Fruit fly (Drosophila melanogaster): Measurements from ENCODE around the gene jigr1.

The jigr1 gene

dm6 chr3R:25631079-25631478, 6.6 kb upstream of the jigr1 start (continued):
- TF ChIP-seq CoRest (tag; optimal IDR thresholded peaks at IDR 0.05) (peak; percentile 68), aop (GFP tag; IDR thresholded peaks at IDR 0.05) (no peak), ap (GFP tag; IDR thresholded peaks at IDR 0.05) (peak; percentile 29; the same call in 1 of the 2 replicates), Jarid2 (GFP tag; optimal IDR thresholded peaks at IDR 0.05) (no peak), CG7786 (GFP tag; optimal IDR thresholded peaks at IDR 0.05) (peak; percentile 70), Dip3 (GFP tag; optimal IDR thresholded peaks at IDR 0.05) (peak; percentile 32), Ets97D (GFP tag; optimal IDR thresholded peaks at IDR 0.05) (peak; percentile 11), Sry-β (GFP tag; optimal IDR thresholded peaks at IDR 0.05) (no peak), HmgZ (tag; optimal IDR thresholded peaks at IDR 0.05) (peak; percentile 63), salm (tag; optimal IDR thresholded peaks at IDR 0.05) (peak; percentile 1), Bteb2 (GFP tag; optimal IDR thresholded peaks at IDR 0.05) (peak; percentile 34), vvl (GFP tag; IDR thresholded peaks at IDR 0.05) (peak; percentile 83), CG8089 (GFP tag; optimal IDR thresholded peaks at IDR 0.05) (peak; percentile 23), CG14860 (GFP tag; IDR thresholded peaks at IDR 0.05; ENCODE audit: partially characterized antibody) (no peak), CG16779 (GFP tag; IDR thresholded peaks at IDR 0.05) (no peak), Meics (GFP tag; optimal IDR thresholded peaks at IDR 0.05) (peak; percentile 62), Stat92E (GFP tag; optimal IDR thresholded peaks at IDR 0.05) (no peak), Aef1 (GFP tag; IDR thresholded peaks at IDR 0.05) (peak; percentile 64; the same call in 2 of the 3 replicates), CG17361 (GFP tag; IDR thresholded peaks at IDR 0.05) (peak; percentile 72), lilli (GFP tag; optimal IDR thresholded peaks at IDR 0.05) (peak; percentile 46), CG9215 (GFP tag; IDR thresholded peaks at IDR 0.05) (peak; percentile 42; the same call in 1 of the 2 replicates), gt (GFP tag; IDR thresholded peaks at IDR 0.05) (peak; percentile 40; the same call in 1 of the 2 replicates), Camta (GFP tag; optimal IDR thresholded peaks at IDR 0.05) (peak; percentile 13), gem (tag; optimal IDR thresholded peaks at IDR 0.05) (peak; percentile 79), CG9727 (GFP tag; optimal IDR thresholded peaks at IDR 0.05) (peak; percentile 56), CG17385 (GFP tag; optimal IDR thresholded peaks at IDR 0.05) (peak; percentile 64), H2.0 (GFP tag; IDR thresholded peaks at IDR 0.05) (peak; percentile 70), Asciz (GFP tag; optimal IDR thresholded peaks at IDR 0.05) (peak; percentile 62), luna (GFP tag; optimal IDR thresholded peaks at IDR 0.05) (no peak), CG6683 (GFP tag; optimal IDR thresholded peaks at IDR 0.05) (no peak), CG10147 (GFP tag; optimal IDR thresholded peaks at IDR 0.05) (peak; percentile 64), ase (GFP tag; IDR thresholded peaks at IDR 0.05) (peak; percentile 54; the same call in 1 of the 3 replicates), bcd (GFP tag; optimal IDR thresholded peaks at IDR 0.05) (peak; percentile 72), so (GFP tag; IDR thresholded peaks at IDR 0.05) (peak; percentile 69; the same call in 1 of the 3 replicates), peb (GFP tag; IDR thresholded peaks at IDR 0.05) (no peak), bowl (GFP tag; IDR thresholded peaks at IDR 0.05) (no peak), crp (GFP tag; optimal IDR thresholded peaks at IDR 0.05) (peak in 1 of 2 experiments; percentile 1), kay (GFP tag; optimal IDR thresholded peaks at IDR 0.05) (no peak), cg (GFP tag; optimal IDR thresholded peaks at IDR 0.05) (no peak), Spps (tag; optimal IDR thresholded peaks at IDR 0.05) (no peak), insv (GFP tag; optimal IDR thresholded peaks at IDR 0.05) (no peak), abd-A (tag; optimal IDR thresholded peaks at IDR 0.05) (no peak), CG8944 (GFP tag; optimal IDR thresholded peaks at IDR 0.05) (peak; percentile 74), CG9876 (GFP tag; optimal IDR thresholded peaks at IDR 0.05) (no peak), Oli (tag; optimal IDR thresholded peaks at IDR 0.05) (peak; percentile 68), CG4424 (GFP tag; optimal IDR thresholded peaks at IDR 0.05) (peak; percentile 61), Hr51 (GFP tag; optimal IDR thresholded peaks at IDR 0.05) (peak; percentile 37 to 71), HHEX (GFP tag; optimal IDR thresholded peaks at IDR 0.05) (peak; percentile 63), cas (GFP tag; IDR thresholded peaks at IDR 0.05) (no peak), Hand (GFP tag; optimal IDR thresholded peaks at IDR 0.05) (peak; percentile 57)
